Worm (Caenorhabditis elegans) whole organism, mixed stage, embryonic: Measurements from ENCODE around the gene rde-11.

Experiments
- blmp-1 ChIP-seq: fragments of 150-350 bp; optimal IDR thresholded peaks from 2 replicates; lab custom pipeline; 2014; ENCODE audit warnings: missing biosample characterization, missing genetic modification characterization
- ces-1 ChIP-seq: fragments of 150-350 bp; optimal IDR thresholded peaks from 2 replicates; lab custom pipeline; 2014; ENCODE audit warnings: missing biosample characterization, missing genetic modification reagents, missing genetic modification characterization
- elt-3 ChIP-seq: fragments of 150-350 bp; optimal IDR thresholded peaks from 2 replicates; lab custom pipeline; 2014; ENCODE audit warnings: missing biosample characterization, missing genetic modification characterization
- ham-2 ChIP-seq: fragments of 200-800 bp; sonication (Bioruptor generic); optimal IDR thresholded peaks from 2 replicates; lab custom pipeline; 2018; ENCODE audit warnings: mild to moderate bottlenecking, missing genetic modification characterization, missing compliant biosample characterization
- lsy-2 ChIP-seq: fragments of 150-350 bp; optimal IDR thresholded peaks from 2 replicates; lab custom pipeline; 2014; ENCODE audit warnings: missing biosample characterization, missing genetic modification characterization
- mep-1 ChIP-seq: fragments of 150-350 bp; optimal IDR thresholded peaks from 2 replicates; lab custom pipeline; 2017; ENCODE audit warnings: missing biosample characterization, missing genetic modification reagents, missing genetic modification characterization, inconsistent platforms
- mls-2 ChIP-seq: sonication (generic microtip); optimal IDR thresholded peaks from 2 replicates; lab custom pipeline; 2016; ENCODE audit warnings: mild to moderate bottlenecking, missing genetic modification characterization, moderate library complexity, missing compliant biosample characterization
- nhr-237 ChIP-seq: fragments of 150-350 bp; optimal IDR thresholded peaks from 2 replicates; lab custom pipeline; 2014; ENCODE audit warnings: missing biosample characterization, missing genetic modification characterization
- pha-4 ChIP-seq: fragments of 150-350 bp; optimal IDR thresholded peaks from 2 replicates; lab custom pipeline; 2018; ENCODE audit warnings: missing biosample characterization, missing genetic modification reagents, missing genetic modification characterization
- snpc-4 ChIP-seq: fragments of 150-350 bp; optimal IDR thresholded peaks from 2 replicates; lab custom pipeline; 2014; ENCODE audit warnings: missing biosample characterization, missing genetic modification characterization
- sptf-1 ChIP-seq: sonication (generic microtip); optimal IDR thresholded peaks from 2 replicates; lab custom pipeline; 2017; ENCODE audit warnings: mild to moderate bottlenecking, missing genetic modification characterization, moderate library complexity, missing compliant biosample characterization
- unc-62 ChIP-seq: fragments of 150-350 bp; optimal IDR thresholded peaks from 2 replicates; lab custom pipeline; 2014; ENCODE audit warnings: missing biosample characterization, missing genetic modification reagents, missing genetic modification characterization
- ztf-11 ChIP-seq: fragments of 150-350 bp; optimal IDR thresholded peaks from 2 replicates; lab custom pipeline; 2014; ENCODE audit warnings: missing biosample characterization, missing genetic modification characterization

ce11 chrIV:13059284-13059683 is 45.7 kb upstream of the rde-11 start, which contains the start of gene scl-3:
- TF ChIP-seq mls-2 (tag; lab: Kevin White, UChicago) (no peak), snpc-4 (no peak), blmp-1 (tag; lab: Kevin White, UChicago) (no peak), ham-2 (GFP tag; lab: Kevin White, UChicago) (no peak), elt-3 (no peak), mep-1 (tag; lab: Kevin White, UChicago) (no peak), sptf-1 (tag; lab: Kevin White, UChicago) (no peak), ztf-11 (tag; lab: Kevin White, UChicago) (no peak), ces-1 (no peak), nhr-237 (tag; lab: Kevin White, UChicago) (no peak), pha-4 (no peak), lsy-2 (tag; lab: Kevin White, UChicago) (no peak), unc-62 (GFP tag; lab: Kevin White, UChicago) (no peak)
